Worm (Caenorhabditis elegans) whole organism, L4 larva: ENCODE data around the gene arl-5.

Experiments
- aly-2 ChIP-seq: sonication (generic microtip); optimal IDR thresholded peaks from 2 replicates; lab custom pipeline; 2018; ENCODE audit warnings: missing biosample characterization, missing genetic modification characterization
- ceh-82 ChIP-seq: sonication (generic microtip); optimal IDR thresholded peaks from 2 replicates; lab custom pipeline; 2017; ENCODE audit warnings: missing biosample characterization, missing genetic modification characterization
- fos-1 ChIP-seq: fragments of 150-350 bp; optimal IDR thresholded peaks from 2 replicates; lab custom pipeline; 2014; ENCODE audit warnings: missing biosample characterization, missing genetic modification characterization
- hlh-11 ChIP-seq: fragments of 200-800 bp; sonication (Bioruptor generic); optimal IDR thresholded peaks from 2 replicates; lab custom pipeline; 2018; ENCODE audit warnings: mild to moderate bottlenecking, missing genetic modification characterization, missing compliant biosample characterization
- lin-13 ChIP-seq: fragments of 150-350 bp; optimal IDR thresholded peaks from 2 replicates; lab custom pipeline; 2014; ENCODE audit warnings: missing biosample characterization, missing genetic modification reagents, missing genetic modification characterization
- mep-1 ChIP-seq: fragments of 150-350 bp; sonication (generic microtip); optimal IDR thresholded peaks from 3 replicates; lab custom pipeline; 2014; ENCODE audit warnings: missing biosample characterization, missing genetic modification characterization
- nhr-237 ChIP-seq: sonication (generic microtip); optimal IDR thresholded peaks from 2 replicates; lab custom pipeline; 2017; ENCODE audit warnings: missing biosample characterization, missing genetic modification characterization
- nhr-28 ChIP-seq: fragments of 150-350 bp; optimal IDR thresholded peaks from 2 replicates; lab custom pipeline; 2014; ENCODE audit warnings: missing biosample characterization, missing genetic modification characterization
- nhr-41 ChIP-seq: fragments of 200-800 bp; sonication (Bioruptor generic); IDR thresholded peaks from 2 replicates; pipeline ENCODE4 v1.3.6; 2022; ENCODE audit warnings: missing genetic modification reagents, missing genetic modification characterization, missing compliant biosample characterization
- nhr-77 ChIP-seq: fragments of 150-350 bp; optimal IDR thresholded peaks from 2 replicates; lab custom pipeline; 2014; ENCODE audit warnings: missing biosample characterization, missing genetic modification characterization
- set-16 ChIP-seq: fragments of 200-800 bp; sonication (Bioruptor generic); IDR thresholded peaks from 2 replicates; pipeline ENCODE4 v1.3.6; 2022; ENCODE audit warnings: missing genetic modification reagents, missing genetic modification characterization, missing compliant biosample characterization
- skn-1 ChIP-seq: fragments of 150-350 bp; optimal IDR thresholded peaks from 2 replicates; lab custom pipeline; 2014; ENCODE audit warnings: missing biosample characterization, missing genetic modification characterization
- unc-39 ChIP-seq: sonication (generic microtip); optimal IDR thresholded peaks from 2 replicates; lab custom pipeline; 2017; ENCODE audit warnings: missing biosample characterization, missing genetic modification characterization

DNA sequence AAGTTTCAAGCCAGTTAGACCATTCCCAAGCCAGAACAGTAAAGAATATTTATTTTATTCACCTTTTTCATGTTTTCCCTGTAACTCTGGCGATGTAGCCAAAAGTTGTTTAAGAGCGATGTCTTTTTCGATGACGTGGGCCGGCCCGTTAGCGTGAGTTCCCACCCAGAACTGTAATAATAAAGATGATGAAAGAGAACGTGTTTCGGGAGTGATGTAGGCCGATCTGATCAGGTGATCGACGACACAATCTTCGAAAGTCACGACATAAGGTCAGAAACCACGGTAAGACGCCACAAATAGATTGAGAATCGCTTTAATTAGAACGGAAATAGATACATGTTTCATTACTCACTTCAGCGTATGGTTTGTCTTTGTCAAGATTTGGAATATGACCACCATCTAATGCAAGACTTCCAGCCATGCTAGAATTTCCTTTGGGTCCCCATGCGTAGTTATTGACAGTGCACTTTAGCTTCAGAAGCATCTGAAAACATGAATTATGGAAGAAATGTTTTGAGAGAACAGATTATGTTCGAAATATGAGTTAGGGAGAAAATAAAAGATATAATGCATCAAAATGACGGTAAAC, 16.0 kb upstream of the arl-5 start, which contains the start of gene ZK632.4:
- no peak for TF ChIP-seq nhr-28
- no peak for TF ChIP-seq nhr-77
- no peak for TF ChIP-seq fos-1 (tag; lab: Kevin White, UChicago)
- TF ChIP-seq skn-1 (tag; lab: Kevin White, UChicago): no peak
- TF ChIP-seq set-16 (GFP tag; lab: Robert Waterston, UW): no peak
- TF ChIP-seq unc-39: no peak
- TF ChIP-seq lin-13 (GFP tag; lab: Kevin White, UChicago): no peak
- no peak for TF ChIP-seq mep-1 (tag; lab: Kevin White, UChicago)
- TF ChIP-seq nhr-41 (GFP tag; lab: Robert Waterston, UW): no peak
- no peak for TF ChIP-seq ceh-82 (tag; lab: Kevin White, UChicago)
- TF ChIP-seq aly-2 (tag; lab: Kevin White, UChicago): no peak
- no peak for TF ChIP-seq hlh-11 (tag; lab: Kevin White, UChicago)
- TF ChIP-seq nhr-237: no peak
